Fruit fly (Drosophila melanogaster): Measurements from ENCODE around the gene Zcchc7.

Zcchc7 gene

dm6 chr3L:16807558-16807957 lies 37.6 kb upstream of the Zcchc7 start, which contains the start of gene CG9674:
TSS of gene CG9674 (minus strand) at chr3L:16807731.
- TF ChIP-seq CG32121 (GFP tag; IDR thresholded peaks at IDR 0.05) (no peak), CG13204 (GFP tag; optimal IDR thresholded peaks at IDR 0.05) (no peak), EcR (GFP tag; optimal IDR thresholded peaks at IDR 0.05) (peak; percentile 9), CG4496 (GFP tag; IDR thresholded peaks at IDR 0.05) (no peak), rn (GFP tag; IDR thresholded peaks at IDR 0.05) (no peak), fd96Ca (GFP tag; IDR thresholded peaks at IDR 0.05) (no peak), CG17806 (tag; optimal IDR thresholded peaks at IDR 0.05) (no peak)

dm6 chr3L:16808139-16808538 lies 37.0 kb upstream of the Zcchc7 start:
- no peak for TF ChIP-seq CG12605 (GFP tag; IDR thresholded peaks at IDR 0.05)
- TF ChIP-seq D1 (tag; optimal IDR thresholded peaks at IDR 0.05): peak; percentile 24
- no peak for TF ChIP-seq Pif1A (GFP tag; optimal IDR thresholded peaks at IDR 0.05)
- TF ChIP-seq CG8159 (tag; optimal IDR thresholded peaks at IDR 0.05): no peak
- TF ChIP-seq CG14655 (GFP tag; optimal IDR thresholded peaks at IDR 0.05): no peak
- no peak for TF ChIP-seq CG34367 (tag; optimal IDR thresholded peaks at IDR 0.05)
- no peak for TF ChIP-seq fd96Ca (GFP tag; IDR thresholded peaks at IDR 0.05)
- no peak for TF ChIP-seq CG4496 (GFP tag; IDR thresholded peaks at IDR 0.05)

- TF ChIP-seq CG14655 (GFP tag; optimal IDR thresholded peaks at IDR 0.05) (no peak), CG8159 (tag; optimal IDR thresholded peaks at IDR 0.05) (no peak)
Measured at dm6 chr3L:16810512-16810911, 34.7 kb upstream of the Zcchc7 start.

dm6 chr3L:16811908-16812307 lies 33.3 kb upstream of the Zcchc7 start:
- TF ChIP-seq EcR (GFP tag; optimal IDR thresholded peaks at IDR 0.05) (peak; percentile 28), CG8159 (tag; optimal IDR thresholded peaks at IDR 0.05) (no peak)

- TF ChIP-seq CG8159 (tag; optimal IDR thresholded peaks at IDR 0.05) (no peak), CG32121 (GFP tag; IDR thresholded peaks at IDR 0.05) (no peak), rn (GFP tag; IDR thresholded peaks at IDR 0.05) (no peak), Pif1B (GFP tag; optimal IDR thresholded peaks at IDR 0.05) (no peak), D1 (tag; optimal IDR thresholded peaks at IDR 0.05) (no peak), Pif1A (GFP tag; optimal IDR thresholded peaks at IDR 0.05) (no peak), CG9948 (tag; optimal IDR thresholded peaks at IDR 0.05) (no peak), CG10348 (GFP tag; IDR thresholded peaks at IDR 0.05) (no peak), CG12605 (GFP tag; IDR thresholded peaks at IDR 0.05) (no peak), Snoo (tag; optimal IDR thresholded peaks at IDR 0.05) (no peak), CG8301 (tag; optimal IDR thresholded peaks at IDR 0.05) (no peak), CG34367 (tag; optimal IDR thresholded peaks at IDR 0.05) (no peak), Ets98B (GFP tag; IDR thresholded peaks at IDR 0.05) (no peak), CG13204 (GFP tag; optimal IDR thresholded peaks at IDR 0.05) (no peak)
Measured at dm6 chr3L:16813984-16814383, 31.2 kb upstream of the Zcchc7 start.

dm6 chr3L:16818063-16818462 lies 27.1 kb upstream of the Zcchc7 start:
- TF ChIP-seq CG10348 (GFP tag; IDR thresholded peaks at IDR 0.05): no peak
- TF ChIP-seq Snoo (tag; optimal IDR thresholded peaks at IDR 0.05): peak; percentile 77
- no peak for TF ChIP-seq rn (GFP tag; IDR thresholded peaks at IDR 0.05)
- TF ChIP-seq Pif1A (GFP tag; optimal IDR thresholded peaks at IDR 0.05): peak; percentile 92
- TF ChIP-seq fd96Ca (GFP tag; IDR thresholded peaks at IDR 0.05): peak; percentile 56; the same call in 2 of the 3 replicates
- TF ChIP-seq CG13204 (GFP tag; optimal IDR thresholded peaks at IDR 0.05): peak; percentile 94
- peak; percentile 89 for TF ChIP-seq CG8301 (tag; optimal IDR thresholded peaks at IDR 0.05)
- TF ChIP-seq CG32121 (GFP tag; IDR thresholded peaks at IDR 0.05): 0 out of 2 replicates have a peak, but pooled peaks have one; percentile 24
- peak; percentile 96 for TF ChIP-seq CG9948 (tag; optimal IDR thresholded peaks at IDR 0.05)
- TF ChIP-seq CG12605 (GFP tag; IDR thresholded peaks at IDR 0.05): peak; percentile 74
- peak; percentile 88 for TF ChIP-seq D1 (tag; optimal IDR thresholded peaks at IDR 0.05)
- peak; percentile 81 for TF ChIP-seq CG4496 (GFP tag; IDR thresholded peaks at IDR 0.05)
- peak; percentile 95 for TF ChIP-seq gl (tag; optimal IDR thresholded peaks at IDR 0.05)
- peak; percentile 96 for TF ChIP-seq CG34367 (tag; optimal IDR thresholded peaks at IDR 0.05)
- peak; percentile 96 for TF ChIP-seq CG8159 (tag; optimal IDR thresholded peaks at IDR 0.05)
- TF ChIP-seq Ets98B (GFP tag; IDR thresholded peaks at IDR 0.05): peak; percentile 43
- peak; percentile 90 for TF ChIP-seq CG14655 (GFP tag; optimal IDR thresholded peaks at IDR 0.05)
- TF ChIP-seq Pif1B (GFP tag; optimal IDR thresholded peaks at IDR 0.05): peak; percentile 88
- TF ChIP-seq CG15710 (tag; optimal IDR thresholded peaks at IDR 0.05): peak; percentile 98
- TF ChIP-seq EcR (GFP tag; optimal IDR thresholded peaks at IDR 0.05): peak; percentile 97
- peak; percentile 98 for TF ChIP-seq CG17806 (tag; optimal IDR thresholded peaks at IDR 0.05)

- TF ChIP-seq CG4496 (GFP tag; IDR thresholded peaks at IDR 0.05) (0 out of 3 replicates have a peak, but pooled peaks have one; percentile 14), Snoo (tag; optimal IDR thresholded peaks at IDR 0.05) (no peak)
Measured at dm6 chr3L:16824725-16825124, 20.5 kb upstream of the Zcchc7 start.

dm6 chr3L:16825195-16825594 lies 20.0 kb upstream of the Zcchc7 start:
- TF ChIP-seq CG12605 (GFP tag; IDR thresholded peaks at IDR 0.05) (no peak), CG13204 (GFP tag; optimal IDR thresholded peaks at IDR 0.05) (no peak), CG8301 (tag; optimal IDR thresholded peaks at IDR 0.05) (no peak), Pif1B (GFP tag; optimal IDR thresholded peaks at IDR 0.05) (no peak), Snoo (tag; optimal IDR thresholded peaks at IDR 0.05) (no peak), EcR (GFP tag; optimal IDR thresholded peaks at IDR 0.05) (no peak), CG10348 (GFP tag; IDR thresholded peaks at IDR 0.05) (no peak), Pif1A (GFP tag; optimal IDR thresholded peaks at IDR 0.05) (no peak), rn (GFP tag; IDR thresholded peaks at IDR 0.05) (no peak), Ets98B (GFP tag; IDR thresholded peaks at IDR 0.05) (no peak), CG9948 (tag; optimal IDR thresholded peaks at IDR 0.05) (no peak), D1 (tag; optimal IDR thresholded peaks at IDR 0.05) (no peak), CG14655 (GFP tag; optimal IDR thresholded peaks at IDR 0.05) (peak; percentile 21), CG4496 (GFP tag; IDR thresholded peaks at IDR 0.05) (no peak), gl (tag; optimal IDR thresholded peaks at IDR 0.05) (no peak), CG15710 (tag; optimal IDR thresholded peaks at IDR 0.05) (peak; percentile 30), CG8159 (tag; optimal IDR thresholded peaks at IDR 0.05) (peak; percentile 18), CG34367 (tag; optimal IDR thresholded peaks at IDR 0.05) (no peak)

All from whole organism, pupa.